Fruit fly (Drosophila melanogaster) whole organism, embryonic: ENCODE measurements around the gene CG15404.

Experiments used
- Bteb2 ChIP-seq: fragments of 200-800 bp; sonication (Bioruptor generic); optimal IDR thresholded peaks from 2 replicates; lab custom pipeline; 2016; ENCODE audit warnings: missing biosample characterization, missing genetic modification characterization
- CG10274 ChIP-seq: fragments of 200-800 bp; sonication (Bioruptor generic); optimal IDR thresholded peaks from 3 replicates; lab custom pipeline; 2017; ENCODE audit warnings: missing biosample characterization, mild to moderate bottlenecking, missing genetic modification characterization
- CG10321 ChIP-seq: fragments of 200-800 bp; sonication (Bioruptor generic); IDR thresholded peaks from 2 replicates; pipeline ENCODE4 v1.3.6; 2022; ENCODE audit warnings: missing biosample characterization, missing genetic modification characterization
- CG10431 ChIP-seq: fragments of 200-800 bp; sonication (Bioruptor generic); optimal IDR thresholded peaks from 3 replicates; lab custom pipeline; 2018; ENCODE audit warnings: missing biosample characterization, mild to moderate bottlenecking, missing genetic modification characterization
- CG10959 ChIP-seq: fragments of 200-800 bp; sonication (Bioruptor generic); IDR thresholded peaks from 2 replicates; pipeline ENCODE4 v1.3.6; 2022; ENCODE audit warnings: missing biosample characterization, missing genetic modification characterization
- CG11247 ChIP-seq: fragments of 200-800 bp; sonication (Bioruptor generic); IDR thresholded peaks from 2 replicates; pipeline ENCODE4 v1.3.6; 2022; ENCODE audit warnings: missing biosample characterization, missing genetic modification characterization
- CG11560 ChIP-seq: fragments of 200-800 bp; sonication (Bioruptor generic); IDR thresholded peaks from 3 replicates; pipeline ENCODE4 v1.3.6; 2022; ENCODE audit warnings: missing biosample characterization, missing genetic modification characterization
- CG1233 ChIP-seq: fragments of 200-800 bp; sonication (Bioruptor generic); optimal IDR thresholded peaks from 4 replicates; lab custom pipeline; 2018; ENCODE audit warnings: missing biosample characterization, mild to moderate bottlenecking, missing genetic modification characterization
- CG12942 ChIP-seq: fragments of 200-800 bp; sonication (Bioruptor generic); optimal IDR thresholded peaks from 3 replicates; lab custom pipeline; 2016; ENCODE audit warnings: missing biosample characterization, missing genetic modification characterization
- CG14860 ChIP-seq: fragments of 200-800 bp; sonication (Bioruptor generic); IDR thresholded peaks from 3 replicates; pipeline ENCODE4 v1.3.6; 2022; ENCODE audit warnings: missing biosample characterization, missing genetic modification characterization; ENCODE audit not compliant: partially characterized antibody
- CG1647 ChIP-seq: fragments of 200-800 bp; sonication (Bioruptor generic); optimal IDR thresholded peaks from 3 replicates; lab custom pipeline; 2016; ENCODE audit warnings: missing biosample characterization, missing genetic modification characterization
- CG17328 ChIP-seq: fragments of 200-800 bp; sonication (Bioruptor generic); IDR thresholded peaks from 2 replicates; pipeline ENCODE4 v1.3.6; 2022; ENCODE audit warnings: missing biosample characterization, missing genetic modification characterization
- CG17361 ChIP-seq: fragments of 200-800 bp; sonication (Bioruptor generic); IDR thresholded peaks from 3 replicates; pipeline ENCODE4 v1.3.6; 2022; ENCODE audit warnings: missing biosample characterization, missing genetic modification characterization
- CG34224 ChIP-seq: fragments of 200-800 bp; sonication (Bioruptor generic); IDR thresholded peaks from 3 replicates; pipeline ENCODE4 v1.3.6; 2022; ENCODE audit warnings: missing biosample characterization, missing genetic modification characterization; ENCODE audit not compliant: partially characterized antibody
- CG7745 ChIP-seq: fragments of 200-800 bp; sonication (Bioruptor generic); optimal IDR thresholded peaks from 2 replicates; lab custom pipeline; 2018; ENCODE audit warnings: missing biosample characterization, mild to moderate bottlenecking, missing genetic modification characterization, moderate library complexity
- CG7786 ChIP-seq: fragments of 200-800 bp; sonication (Bioruptor generic); optimal IDR thresholded peaks from 2 replicates; lab custom pipeline; 2016; ENCODE audit warnings: missing biosample characterization, missing genetic modification characterization
- CG9876 ChIP-seq: fragments of 200-800 bp; sonication (Bioruptor generic); optimal IDR thresholded peaks from 2 replicates; lab custom pipeline; 2016; ENCODE audit warnings: missing biosample characterization, missing genetic modification characterization
- Deaf1 ChIP-seq: fragments of 200-800 bp; optimal IDR thresholded peaks from 3 replicates; lab custom pipeline; 2019; ENCODE audit warnings: missing biosample characterization, mild to moderate bottlenecking, missing genetic modification characterization, moderate library complexity
- Drgx ChIP-seq: fragments of 200-800 bp; sonication (Bioruptor generic); IDR thresholded peaks from 2 replicates; pipeline ENCODE4 v1.3.6; 2022; ENCODE audit warnings: missing biosample characterization, missing genetic modification characterization
- Fer1 ChIP-seq: fragments of 200-800 bp; sonication (Bioruptor generic); optimal IDR thresholded peaks from 2 replicates; lab custom pipeline; 2017; ENCODE audit warnings: missing biosample characterization, mild to moderate bottlenecking, missing genetic modification characterization
- Fer2 ChIP-seq: fragments of 200-800 bp; sonication (Bioruptor generic); optimal IDR thresholded peaks from 2 replicates; lab custom pipeline; 2018; ENCODE audit warnings: missing biosample characterization, mild to moderate bottlenecking, missing genetic modification characterization, moderate library complexity
- Fer3 ChIP-seq: fragments of 200-800 bp; sonication (Bioruptor generic); optimal IDR thresholded peaks from 2 replicates; lab custom pipeline; 2018; ENCODE audit warnings: missing biosample characterization, mild to moderate bottlenecking, missing genetic modification characterization, moderate library complexity
- GATAe ChIP-seq: fragments of 200-800 bp; sonication (Bioruptor generic); conservative IDR thresholded peaks from 2 replicates; pipeline ENCODE4 v1.3.6; 2022; ENCODE audit warnings: missing biosample characterization, missing genetic modification characterization
- Gug ChIP-seq: fragments of 200-800 bp; sonication (Bioruptor generic); IDR thresholded peaks from 4 replicates; pipeline ENCODE4 v1.3.6; 2022; ENCODE audit warnings: missing biosample characterization, missing genetic modification characterization
- H2.0 ChIP-seq: fragments of 200-800 bp; sonication (Bioruptor generic); IDR thresholded peaks from 2 replicates; pipeline ENCODE4 v1.3.6; 2022; ENCODE audit warnings: missing biosample characterization, missing genetic modification characterization
- HLH54F ChIP-seq: fragments of 200-800 bp; sonication (Bioruptor generic); optimal IDR thresholded peaks from 3 replicates; lab custom pipeline; 2016; ENCODE audit warnings: missing biosample characterization, missing genetic modification characterization
- Hr51 ChIP-seq, 2 experiments: fragments of 200-800 bp; sonication (Bioruptor generic); optimal IDR thresholded peaks; 2 replicates in 1 of 2; 3 replicates in 1 of 2; lab custom pipeline; 2016 to 2018; ENCODE audit warnings: missing biosample characterization in 2 of 2, missing genetic modification characterization in 2 of 2, mild to moderate bottlenecking in 1 of 2, moderate library complexity in 1 of 2
- Meics ChIP-seq: fragments of 200-800 bp; sonication (Bioruptor generic); optimal IDR thresholded peaks from 2 replicates; lab custom pipeline; 2017; ENCODE audit warnings: missing biosample characterization, mild to moderate bottlenecking, missing genetic modification characterization
- NC2β ChIP-seq: fragments of 200-800 bp; sonication (Bioruptor generic); optimal IDR thresholded peaks from 2 replicates; lab custom pipeline; 2016; ENCODE audit warnings: missing biosample characterization, missing genetic modification characterization
- NfI ChIP-seq: fragments of 200-800 bp; sonication (Bioruptor generic); optimal IDR thresholded peaks from 3 replicates; lab custom pipeline; 2018; ENCODE audit warnings: missing biosample characterization, mild to moderate bottlenecking, missing genetic modification characterization, moderate library complexity
- Opbp ChIP-seq: fragments of 200-800 bp; sonication (Bioruptor generic); IDR thresholded peaks from 3 replicates; pipeline ENCODE4 v1.3.6; 2022; ENCODE audit warnings: missing biosample characterization, missing genetic modification characterization; ENCODE audit not compliant: partially characterized antibody
- Ptx1 ChIP-seq: fragments of 200-800 bp; sonication (Bioruptor generic); IDR thresholded peaks from 2 replicates; pipeline ENCODE4 v1.3.6; 2022; ENCODE audit warnings: missing biosample characterization, missing genetic modification characterization
- Sry-δ ChIP-seq: fragments of 200-800 bp; sonication (Bioruptor generic); optimal IDR thresholded peaks from 2 replicates; lab custom pipeline; 2016; ENCODE audit warnings: missing biosample characterization, missing genetic modification characterization
- TFAM ChIP-seq: fragments of 200-800 bp; sonication (Bioruptor generic); optimal IDR thresholded peaks from 2 replicates; lab custom pipeline; 2017; ENCODE audit warnings: missing biosample characterization, missing genetic modification characterization, inconsistent platforms
- al ChIP-seq: fragments of 200-800 bp; sonication (Bioruptor generic); IDR thresholded peaks from 2 replicates; pipeline ENCODE4 v1.3.6; 2022; ENCODE audit warnings: missing biosample characterization, missing genetic modification characterization
- az2 ChIP-seq: fragments of 200-800 bp; sonication (Bioruptor generic); optimal IDR thresholded peaks from 3 replicates; lab custom pipeline; 2016; ENCODE audit warnings: missing biosample characterization, missing genetic modification characterization
- bcd ChIP-seq: fragments of 200-800 bp; sonication (Bioruptor generic); optimal IDR thresholded peaks from 2 replicates; lab custom pipeline; 2017; ENCODE audit warnings: missing biosample characterization, mild to moderate bottlenecking, missing genetic modification characterization
- cg ChIP-seq: fragments of 200-800 bp; sonication (Bioruptor generic); optimal IDR thresholded peaks from 3 replicates; lab custom pipeline; 2019; ENCODE audit warnings: missing biosample characterization, mild to moderate bottlenecking, missing genetic modification characterization, moderate library complexity
- cwo ChIP-seq: fragments of 200-800 bp; sonication (Bioruptor generic); optimal IDR thresholded peaks from 3 replicates; lab custom pipeline; 2017; ENCODE audit warnings: missing biosample characterization, missing genetic modification characterization, mild to moderate bottlenecking, moderate library complexity, missing genetic modification reagents
- dimm ChIP-seq: fragments of 200-800 bp; sonication (Bioruptor generic); IDR thresholded peaks from 2 replicates; pipeline ENCODE4 v1.3.6; 2022; ENCODE audit warnings: missing biosample characterization, missing genetic modification characterization
- eve ChIP-seq, 2 experiments: fragments of >200 bp; optimal IDR thresholded peaks; 2 replicates each; lab custom pipeline; 2017; ENCODE audit warnings: missing biosample characterization in 2 of 2, missing genetic modification characterization in 2 of 2
- fru ChIP-seq: fragments of >200 bp; optimal IDR thresholded peaks from 2 replicates; lab custom pipeline; 2017
- gcm ChIP-seq: fragments of 200-800 bp; sonication (Bioruptor generic); optimal IDR thresholded peaks from 2 replicates; lab custom pipeline; 2019; ENCODE audit warnings: missing biosample characterization, mild to moderate bottlenecking, missing genetic modification characterization, moderate library complexity
- her ChIP-seq: fragments of 200-800 bp; sonication (Bioruptor generic); optimal IDR thresholded peaks from 2 replicates; lab custom pipeline; 2016; ENCODE audit warnings: missing biosample characterization, missing genetic modification characterization
- onecut ChIP-seq: fragments of 200-800 bp; sonication (Bioruptor generic); IDR thresholded peaks from 2 replicates; pipeline ENCODE4 v1.3.6; 2022; ENCODE audit warnings: missing biosample characterization, missing genetic modification characterization
- peb ChIP-seq: fragments of 200-800 bp; sonication (Bioruptor generic); IDR thresholded peaks from 2 replicates; pipeline ENCODE4 v1.3.6; 2022; ENCODE audit warnings: missing biosample characterization, missing genetic modification characterization
- pita ChIP-seq: fragments of 200-800 bp; sonication (Bioruptor generic); optimal IDR thresholded peaks from 2 replicates; lab custom pipeline; 2017; ENCODE audit warnings: missing biosample characterization, mild to moderate bottlenecking, missing genetic modification characterization
- sens-2 ChIP-seq: fragments of 200-800 bp; sonication (Bioruptor generic); IDR thresholded peaks from 2 replicates; pipeline ENCODE4 v1.3.6; 2022; ENCODE audit warnings: missing biosample characterization, missing genetic modification characterization
- vfl ChIP-seq: fragments of 200-800 bp; sonication (Bioruptor generic); optimal IDR thresholded peaks from 2 replicates; lab custom pipeline; 2016; ENCODE audit warnings: missing biosample characterization, missing genetic modification characterization

Gene CG15404

dm6 chr2L:3152696-3153613, 20.8 kb upstream of the CG15404 start (continued):
- TF ChIP-seq fru (peak; percentile 53), sens-2 (GFP tag; lab: Robert Waterston, UW) (peak; percentile 93), Hr51 (GFP tag; optimal IDR thresholded peaks at IDR 0.05; lab: Kevin White, UChicago) (peak; percentile 86 to 90), CG10431 (GFP tag; lab: Kevin White, UChicago) (peak; percentile 89), Bteb2 (peak; percentile 80), CG7786 (GFP tag; lab: Kevin White, UChicago) (peak; percentile 92), CG10274 (GFP tag; lab: Kevin White, UChicago) (peak; percentile 66), cwo (GFP tag; lab: Kevin White, UChicago) (peak; percentile 99), vfl (peak; percentile 83), Meics (peak; percentile 72), onecut (GFP tag; lab: Robert Waterston, UW) (peak; percentile 85), al (peak; percentile 44; the same call in 1 of the 2 replicates), CG10959 (GFP tag; lab: Robert Waterston, UW) (peak; percentile 94), az2 (GFP tag; lab: Kevin White, UChicago) (peak; percentile 95), Fer2 (tag; lab: Kevin White, UChicago) (peak; percentile 75), CG34224 (GFP tag; lab: Robert Waterston, UW) (no peak), H2.0 (GFP tag; lab: Robert Waterston, UW) (peak; percentile 92), Fer1 (peak; percentile 83), CG1647 (peak; percentile 90), Deaf1 (tag; lab: Kevin White, UChicago) (peak; percentile 90), CG11560 (tag; lab: Robert Waterston, UW) (peak; percentile 78), NfI (peak; percentile 91), TFAM (GFP tag; lab: Kevin White, UChicago) (peak; percentile 69), CG1233 (GFP tag; lab: Kevin White, UChicago) (peak; percentile 92), eve (GFP tag; optimal IDR thresholded peaks at IDR 0.05; lab: Kevin White, UChicago) (peak in 1 of 2 experiments; percentile 97), pita (GFP tag; lab: Kevin White, UChicago) (no peak), Sry-δ (GFP tag; lab: Kevin White, UChicago) (peak; percentile 70), CG11247 (GFP tag; lab: Robert Waterston, UW) (peak; percentile 90), CG17361 (GFP tag; lab: Robert Waterston, UW) (peak; percentile 96), CG10321 (peak; percentile 72), Gug (GFP tag; lab: Robert Waterston, UW) (peak; percentile 89), GATAe (GFP tag; lab: Robert Waterston, UW) (no peak), dimm (peak; percentile 69), NC2β (GFP tag; lab: Kevin White, UChicago) (peak; percentile 96), her (peak; percentile 92), CG17328 (GFP tag; lab: Robert Waterston, UW) (peak; percentile 97), Opbp (GFP tag; lab: Robert Waterston, UW) (no peak), peb (GFP tag; lab: Robert Waterston, UW) (peak; percentile 94), CG12942 (GFP tag; lab: Kevin White, UChicago) (peak; percentile 90), CG14860 (no peak), Fer3 (tag; lab: Kevin White, UChicago) (peak; percentile 85), cg (GFP tag; lab: Kevin White, UChicago) (peak; percentile 85), CG9876 (GFP tag; lab: Kevin White, UChicago) (peak; percentile 95), Drgx (GFP tag; lab: Robert Waterston, UW) (peak; percentile 81), bcd (peak; percentile 92), gcm (GFP tag; lab: Kevin White, UChicago) (peak; percentile 90), Ptx1 (GFP tag; lab: Robert Waterston, UW) (peak; percentile 97), CG7745 (tag; lab: Kevin White, UChicago) (peak; percentile 11), HLH54F (peak; percentile 88)
